Fruit fly (Drosophila melanogaster) whole organism, embryonic: ENCODE measurements around the gene CG32121.
A peak's percentile ranks its signal among the peaks of the same experiment; 100 is the strongest.

Experiments used
- Atf-2 ChIP-seq: fragments of 200-800 bp; sonication (Bioruptor generic); optimal IDR thresholded peaks from 2 replicates; lab custom pipeline; 2016; ENCODE audit warnings: missing biosample characterization, missing genetic modification characterization
- Bteb2 ChIP-seq: fragments of 200-800 bp; sonication (Bioruptor generic); optimal IDR thresholded peaks from 2 replicates; lab custom pipeline; 2016; ENCODE audit warnings: missing biosample characterization, missing genetic modification characterization
- CG10267 ChIP-seq: fragments of 200-800 bp; sonication (Bioruptor generic); optimal IDR thresholded peaks from 2 replicates; lab custom pipeline; 2018; ENCODE audit warnings: missing biosample characterization, mild to moderate bottlenecking, missing genetic modification characterization, moderate library complexity
- CG14050 ChIP-seq: fragments of 200-800 bp; sonication (Bioruptor generic); IDR thresholded peaks from 3 replicates; pipeline ENCODE4 v1.3.6; 2022; ENCODE audit warnings: missing biosample characterization, missing genetic modification characterization
- CG14860 ChIP-seq: fragments of 200-800 bp; sonication (Bioruptor generic); IDR thresholded peaks from 3 replicates; pipeline ENCODE4 v1.3.6; 2022; ENCODE audit warnings: missing biosample characterization, missing genetic modification characterization; ENCODE audit not compliant: partially characterized antibody
- CG15514 ChIP-seq: fragments of 200-800 bp; sonication (Bioruptor generic); optimal IDR thresholded peaks from 3 replicates; lab custom pipeline; 2017; ENCODE audit warnings: missing biosample characterization, missing genetic modification characterization, mild to moderate bottlenecking, moderate library complexity, missing genetic modification reagents
- CG1603 ChIP-seq: fragments of 200-800 bp; sonication (Bioruptor generic); optimal IDR thresholded peaks from 2 replicates; lab custom pipeline; 2019; ENCODE audit warnings: missing biosample characterization, mild to moderate bottlenecking, missing genetic modification characterization, moderate library complexity
- CG16813 ChIP-seq: fragments of 200-800 bp; sonication (Bioruptor generic); IDR thresholded peaks from 3 replicates; pipeline ENCODE4 v1.3.6; 2022; ENCODE audit warnings: missing biosample characterization, missing genetic modification characterization; ENCODE audit not compliant: partially characterized antibody
- CG17186 ChIP-seq: fragments of 200-800 bp; sonication (Bioruptor generic); optimal IDR thresholded peaks from 3 replicates; lab custom pipeline; 2017; ENCODE audit warnings: missing biosample characterization, missing genetic modification reagents, missing genetic modification characterization
- CG3995 ChIP-seq: fragments of 200-800 bp; sonication (Bioruptor generic); optimal IDR thresholded peaks from 3 replicates; lab custom pipeline; 2016; ENCODE audit warnings: missing biosample characterization, missing genetic modification characterization
- CG4282 ChIP-seq: fragments of 200-800 bp; sonication (Bioruptor generic); optimal IDR thresholded peaks from 2 replicates; lab custom pipeline; 2016; ENCODE audit warnings: missing biosample characterization, missing genetic modification characterization
- CG43689 ChIP-seq: fragments of 200-800 bp; sonication (Bioruptor generic); IDR thresholded peaks from 2 replicates; pipeline ENCODE4 v1.3.6; 2022; ENCODE audit warnings: missing biosample characterization, missing genetic modification characterization
- CG4854 ChIP-seq: fragments of 200-800 bp; sonication (Bioruptor generic); optimal IDR thresholded peaks from 2 replicates; lab custom pipeline; 2016; ENCODE audit warnings: missing biosample characterization, missing genetic modification characterization, inconsistent platforms
- CG6175 ChIP-seq: fragments of 200-800 bp; sonication (Bioruptor generic); IDR thresholded peaks from 3 replicates; pipeline ENCODE4 v1.3.6; 2022; ENCODE audit warnings: missing biosample characterization, missing genetic modification characterization
- CG8765 ChIP-seq: fragments of 200-800 bp; sonication (Bioruptor generic); IDR thresholded peaks from 2 replicates; pipeline ENCODE4 v1.3.6; 2022; ENCODE audit warnings: missing biosample characterization, missing genetic modification characterization
- CTCF ChIP-seq: fragments of 200-800 bp; sonication (Bioruptor generic); optimal IDR thresholded peaks from 2 replicates; lab custom pipeline; 2017; ENCODE audit warnings: missing biosample characterization, mild to moderate bottlenecking, missing genetic modification characterization, moderate library complexity
- Dbx ChIP-seq: fragments of 200-800 bp; sonication (Bioruptor generic); IDR thresholded peaks from 3 replicates; pipeline ENCODE4 v1.3.6; 2022; ENCODE audit warnings: missing biosample characterization, missing genetic modification characterization
- Dll ChIP-seq: fragments of 200-800 bp; sonication (Bioruptor generic); IDR thresholded peaks from 4 replicates; pipeline ENCODE4 v1.3.6; 2022; ENCODE audit warnings: missing biosample characterization, missing genetic modification characterization; ENCODE audit not compliant: partially characterized antibody
- Dref ChIP-seq: fragments of 200-800 bp; sonication (Bioruptor generic); IDR thresholded peaks from 2 replicates; pipeline ENCODE4 v1.3.6; 2022; ENCODE audit warnings: missing biosample characterization, missing genetic modification characterization
- Jarid2 ChIP-seq: fragments of 200-800 bp; sonication (Bioruptor generic); optimal IDR thresholded peaks from 3 replicates; lab custom pipeline; 2017; ENCODE audit warnings: mild to moderate bottlenecking, missing biosample characterization, missing genetic modification reagents, missing genetic modification characterization
- MESR4 ChIP-seq: fragments of 200-800 bp; sonication (Bioruptor generic); optimal IDR thresholded peaks from 2 replicates; lab custom pipeline; 2018; ENCODE audit warnings: missing biosample characterization, mild to moderate bottlenecking, missing genetic modification characterization, moderate library complexity
- Myb ChIP-seq: fragments of 200-800 bp; sonication (Bioruptor generic); optimal IDR thresholded peaks from 2 replicates; lab custom pipeline; 2016; ENCODE audit warnings: missing biosample characterization, missing genetic modification characterization
- PHDP ChIP-seq: fragments of 200-800 bp; sonication (Bioruptor generic); optimal IDR thresholded peaks from 3 replicates; lab custom pipeline; 2018; ENCODE audit warnings: missing biosample characterization, mild to moderate bottlenecking, missing genetic modification characterization, moderate library complexity
- ab ChIP-seq: fragments of 200-800 bp; sonication (Bioruptor generic); optimal IDR thresholded peaks from 2 replicates; lab custom pipeline; 2016; ENCODE audit warnings: missing biosample characterization, missing genetic modification characterization
- bcd ChIP-seq: fragments of 200-800 bp; sonication (Bioruptor generic); optimal IDR thresholded peaks from 2 replicates; lab custom pipeline; 2017; ENCODE audit warnings: missing biosample characterization, mild to moderate bottlenecking, missing genetic modification characterization
- bsh ChIP-seq, 2 experiments: fragments of 200-800 bp; sonication (Bioruptor generic); optimal IDR thresholded peaks; 2 replicates each; lab custom pipeline; 2017 to 2018; ENCODE audit warnings: mild to moderate bottlenecking in 2 of 2, missing biosample characterization in 2 of 2, missing genetic modification characterization in 2 of 2, moderate library complexity in 1 of 2
- caup ChIP-seq: fragments of 200-800 bp; sonication (Bioruptor generic); optimal IDR thresholded peaks from 3 replicates; lab custom pipeline; 2017; ENCODE audit warnings: missing biosample characterization, mild to moderate bottlenecking, missing genetic modification characterization, moderate library complexity; ENCODE audit not compliant: severe bottlenecking
- dpn ChIP-seq, 2 experiments: fragments of 200-800 bp; sonication (Bioruptor generic); optimal IDR thresholded peaks; 3 replicates each; lab custom pipeline; 2016; ENCODE audit warnings: missing biosample characterization in 2 of 2, missing genetic modification characterization in 2 of 2
- esg ChIP-seq: fragments of 200-800 bp; sonication (Bioruptor generic); conservative IDR thresholded peaks from 2 replicates; pipeline ENCODE4 v1.3.6; 2022; ENCODE audit warnings: missing biosample characterization, missing genetic modification characterization
- fd102C ChIP-seq: fragments of 200-800 bp; sonication (Bioruptor generic); optimal IDR thresholded peaks from 2 replicates; lab custom pipeline; 2018; ENCODE audit warnings: missing biosample characterization, mild to moderate bottlenecking, missing genetic modification characterization, moderate library complexity
- fd3F ChIP-seq: fragments of 200-800 bp; sonication (Bioruptor generic); optimal IDR thresholded peaks from 2 replicates; lab custom pipeline; 2018; ENCODE audit warnings: missing biosample characterization, mild to moderate bottlenecking, missing genetic modification characterization, moderate library complexity
- gsb-n ChIP-seq: fragments of 200-800 bp; sonication (Bioruptor generic); optimal IDR thresholded peaks from 3 replicates; lab custom pipeline; 2018; ENCODE audit warnings: missing biosample characterization, mild to moderate bottlenecking, missing genetic modification characterization
- gt ChIP-seq: fragments of 200-800 bp; sonication (Bioruptor generic); IDR thresholded peaks from 2 replicates; pipeline ENCODE4 v1.3.6; 2022; ENCODE audit warnings: missing biosample characterization, missing genetic modification characterization
- hbn ChIP-seq: fragments of 200-800 bp; sonication (Bioruptor generic); IDR thresholded peaks from 2 replicates; pipeline ENCODE4 v1.3.6; 2022; ENCODE audit warnings: missing biosample characterization, missing genetic modification characterization; ENCODE audit not compliant: partially characterized antibody
- insv ChIP-seq, 2 experiments: fragments of 200-800 bp; sonication (Bioruptor generic); optimal IDR thresholded peaks; 3 replicates each; lab custom pipeline; 2016 to 2018; ENCODE audit warnings: missing biosample characterization in 2 of 2, missing genetic modification characterization in 2 of 2
- maf-S ChIP-seq: fragments of 200-800 bp; sonication (Bioruptor generic); optimal IDR thresholded peaks from 2 replicates; lab custom pipeline; 2016; ENCODE audit warnings: missing biosample characterization, missing genetic modification characterization
- nmo ChIP-seq: fragments of 200-800 bp; sonication (Bioruptor generic); optimal IDR thresholded peaks from 2 replicates; lab custom pipeline; 2018; ENCODE audit warnings: missing biosample characterization, mild to moderate bottlenecking, missing genetic modification characterization, moderate library complexity
- p53 ChIP-seq: fragments of 200-800 bp; sonication (Bioruptor generic); optimal IDR thresholded peaks from 2 replicates; lab custom pipeline; 2016; ENCODE audit warnings: missing biosample characterization, missing genetic modification characterization
- pzg ChIP-seq: fragments of 200-800 bp; sonication (Bioruptor generic); optimal IDR thresholded peaks from 3 replicates; lab custom pipeline; 2018; ENCODE audit warnings: missing biosample characterization, mild to moderate bottlenecking, missing genetic modification characterization, moderate library complexity
- sim ChIP-seq: fragments of 200-800 bp; sonication (Bioruptor generic); IDR thresholded peaks from 2 replicates; pipeline ENCODE4 v1.3.6; 2022; ENCODE audit warnings: missing biosample characterization, missing genetic modification characterization
- sqz ChIP-seq: fragments of 200-800 bp; sonication (Bioruptor generic); optimal IDR thresholded peaks from 3 replicates; lab custom pipeline; 2018; ENCODE audit warnings: missing biosample characterization, mild to moderate bottlenecking, missing genetic modification characterization
- unc-4 ChIP-seq: fragments of 200-800 bp; sonication (Bioruptor generic); IDR thresholded peaks from 2 replicates; pipeline ENCODE4 v1.3.6; 2022; ENCODE audit warnings: missing biosample characterization, missing genetic modification characterization; ENCODE audit not compliant: partially characterized antibody

Gene CG32121

DNA sequence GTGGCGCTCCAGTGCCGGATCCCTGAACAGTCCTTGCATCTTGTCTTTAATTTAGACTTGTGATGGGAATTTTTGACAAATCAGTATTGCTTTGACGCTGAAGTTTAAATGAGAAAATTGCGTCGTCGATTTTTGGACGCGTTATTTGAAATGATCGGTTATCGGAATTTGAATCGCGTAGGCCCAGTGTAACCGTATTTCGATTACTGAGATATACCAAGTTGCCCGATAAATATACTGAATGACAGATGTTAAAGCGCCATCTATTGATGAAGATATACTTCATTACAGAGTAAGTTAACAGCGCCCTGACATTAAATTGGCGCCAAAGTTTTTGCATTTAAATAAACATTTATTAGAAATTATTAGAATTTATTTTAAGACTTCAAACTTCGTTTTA lies 32.3 kb downstream of the CG32121 start, which contains the start of gene Poc1 (continued):
- TF ChIP-seq nmo (GFP tag; lab: Kevin White, UChicago) (peak; percentile 41), dpn (GFP tag; optimal IDR thresholded peaks at IDR 0.05; lab: Kevin White, UChicago) (no peak), Dll (GFP tag; lab: Robert Waterston, UW) (peak; percentile 47; the same call in 2 of the 4 replicates), PHDP (tag; lab: Kevin White, UChicago) (no peak), CTCF (GFP tag; lab: Kevin White, UChicago) (peak; percentile 98), CG1603 (tag; lab: Kevin White, UChicago) (peak; percentile 50), Myb (GFP tag; lab: Kevin White, UChicago) (peak; percentile 60), fd3F (GFP tag; lab: Kevin White, UChicago) (no peak), CG3995 (GFP tag; lab: Kevin White, UChicago) (no peak), sim (no peak), ab (GFP tag; lab: Kevin White, UChicago) (no peak), maf-S (GFP tag; lab: Kevin White, UChicago) (no peak), Dref (GFP tag; lab: Robert Waterston, UW) (peak; percentile 80), CG6175 (no peak), CG15514 (GFP tag; lab: Kevin White, UChicago) (peak; percentile 28), Atf-2 (GFP tag; lab: Kevin White, UChicago) (no peak), esg (GFP tag; lab: Robert Waterston, UW) (no peak), CG8765 (GFP tag; lab: Robert Waterston, UW) (no peak), bsh (GFP tag; optimal IDR thresholded peaks at IDR 0.05; lab: Kevin White, UChicago) (no peak), MESR4 (GFP tag; lab: Kevin White, UChicago) (peak; percentile 22), CG43689 (GFP tag; lab: Robert Waterston, UW) (no peak), sqz (GFP tag; lab: Kevin White, UChicago) (no peak), hbn (GFP tag; lab: Robert Waterston, UW) (no peak), Jarid2 (GFP tag; lab: Kevin White, UChicago) (no peak), CG4854 (GFP tag; lab: Kevin White, UChicago) (no peak), gsb-n (tag; lab: Kevin White, UChicago) (peak; percentile 39), CG16813 (GFP tag; lab: Robert Waterston, UW) (0 out of 3 replicates have a peak, but pooled peaks have one; percentile 30), CG4282 (GFP tag; lab: Kevin White, UChicago) (no peak), Dbx (no peak), Bteb2 (GFP tag; lab: Kevin White, UChicago) (no peak), insv (GFP tag; optimal IDR thresholded peaks at IDR 0.05; lab: Kevin White, UChicago) (peak in 1 of 2 experiments; percentile 41), CG17186 (peak; percentile 39), p53 (GFP tag; lab: Kevin White, UChicago) (no peak), bcd (no peak), CG14860 (GFP tag; lab: Robert Waterston, UW) (peak; percentile 23; the same call in 1 of the 3 replicates), unc-4 (peak; percentile 14; the same call in 1 of the 2 replicates), CG10267 (tag; lab: Kevin White, UChicago) (peak; percentile 62), gt (GFP tag; lab: Robert Waterston, UW) (no peak), pzg (GFP tag; lab: Kevin White, UChicago) (peak; percentile 90), CG14050 (GFP tag; lab: Robert Waterston, UW) (no peak), caup (no peak), fd102C (no peak)
